Worm (Caenorhabditis elegans) whole organism, late embryonic: ENCODE measurements around the gene droe-4.

Source experiments
- C08G9.2 ChIP-seq: sonication (generic microtip); optimal IDR thresholded peaks from 2 replicates; lab custom pipeline; 2016; ENCODE audit warnings: mild to moderate bottlenecking, missing genetic modification characterization, moderate library complexity, missing compliant biosample characterization
- C38D4.7 ChIP-seq: fragments of 200-800 bp; sonication (Bioruptor generic); optimal IDR thresholded peaks from 2 replicates; lab custom pipeline; 2018; ENCODE audit warnings: mild to moderate bottlenecking, missing genetic modification characterization, moderate library complexity, missing compliant biosample characterization
- F13H6.1 ChIP-seq: sonication (generic microtip); optimal IDR thresholded peaks from 2 replicates; lab custom pipeline; 2016; ENCODE audit warnings: missing genetic modification characterization, missing compliant biosample characterization
- K02D7.2 ChIP-seq: sonication (generic microtip); optimal IDR thresholded peaks from 2 replicates; lab custom pipeline; 2017; ENCODE audit warnings: mild to moderate bottlenecking, missing genetic modification characterization, missing compliant biosample characterization
- K09A11.1 ChIP-seq: sonication (generic microtip); optimal IDR thresholded peaks from 2 replicates; lab custom pipeline; 2017; ENCODE audit warnings: antibody characterized with exemption, mild to moderate bottlenecking, missing genetic modification characterization, missing compliant biosample characterization; ENCODE audit not compliant: insufficient read depth
- ama-1 ChIP-seq: fragments of 150-350 bp; optimal IDR thresholded peaks from 2 replicates; lab custom pipeline; 2014
- ceh-14 ChIP-seq: sonication (generic microtip); optimal IDR thresholded peaks from 2 replicates; lab custom pipeline; 2016; ENCODE audit warnings: missing genotype, missing genetic modification characterization, missing compliant biosample characterization
- ceh-18 ChIP-seq: sonication (generic microtip); optimal IDR thresholded peaks from 2 replicates; lab custom pipeline; 2016; ENCODE audit warnings: missing genetic modification characterization, missing compliant biosample characterization
- ceh-22 ChIP-seq: sonication (generic microtip); optimal IDR thresholded peaks from 2 replicates; lab custom pipeline; 2017; ENCODE audit warnings: missing biosample characterization, missing genetic modification characterization
- ceh-30 ChIP-seq: fragments of 150-350 bp; optimal IDR thresholded peaks from 2 replicates; lab custom pipeline; 2014; ENCODE audit warnings: missing biosample characterization, missing genetic modification characterization
- ceh-31 ChIP-seq: sonication (generic microtip); optimal IDR thresholded peaks from 2 replicates; lab custom pipeline; 2016; ENCODE audit warnings: missing genetic modification characterization, missing compliant biosample characterization
- ceh-45 ChIP-seq: fragments of 200-800 bp; sonication (Bioruptor generic); IDR thresholded peaks from 2 replicates; pipeline ENCODE4 v1.3.6; 2022; ENCODE audit warnings: missing genetic modification reagents, missing genetic modification characterization, missing compliant biosample characterization
- ceh-48 ChIP-seq: sonication (generic microtip); optimal IDR thresholded peaks from 2 replicates; lab custom pipeline; 2016; ENCODE audit warnings: missing genetic modification characterization, inconsistent platforms, missing compliant biosample characterization
- ceh-9 ChIP-seq: sonication (generic microtip); optimal IDR thresholded peaks from 2 replicates; lab custom pipeline; 2016; ENCODE audit warnings: mild to moderate bottlenecking, missing genetic modification characterization, inconsistent platforms, missing compliant biosample characterization
- dve-1 ChIP-seq: sonication (generic microtip); optimal IDR thresholded peaks from 2 replicates; lab custom pipeline; 2017; ENCODE audit warnings: antibody characterized with exemption, mild to moderate bottlenecking, missing genetic modification characterization, missing compliant biosample characterization
- elt-4 ChIP-seq: sonication (generic microtip); optimal IDR thresholded peaks from 2 replicates; lab custom pipeline; 2016; ENCODE audit warnings: missing genetic modification characterization, missing compliant biosample characterization
- ets-4 ChIP-seq: sonication (generic microtip); optimal IDR thresholded peaks from 2 replicates; lab custom pipeline; 2016; ENCODE audit warnings: missing genetic modification characterization, missing compliant biosample characterization
- eyg-1 ChIP-seq: sonication (generic microtip); optimal IDR thresholded peaks from 2 replicates; lab custom pipeline; 2016; ENCODE audit warnings: missing genotype, missing genetic modification characterization, missing compliant biosample characterization
- fax-1 ChIP-seq: sonication (generic microtip); optimal IDR thresholded peaks from 2 replicates; lab custom pipeline; 2016; ENCODE audit warnings: missing genotype, missing genetic modification characterization, missing compliant biosample characterization
- fkh-10 ChIP-seq: fragments of 150-350 bp; optimal IDR thresholded peaks from 2 replicates; lab custom pipeline; 2014; ENCODE audit warnings: missing biosample characterization, missing genetic modification reagents, missing genetic modification characterization
- gmeb-2 ChIP-seq: sonication (generic microtip); optimal IDR thresholded peaks from 2 replicates; lab custom pipeline; 2016; ENCODE audit warnings: missing genetic modification characterization, inconsistent platforms, missing compliant biosample characterization
- hlh-30 ChIP-seq: sonication (generic microtip); optimal IDR thresholded peaks from 2 replicates; lab custom pipeline; 2017; ENCODE audit warnings: antibody characterized with exemption, missing genetic modification characterization, missing compliant biosample characterization; ENCODE audit not compliant: insufficient read depth
- lim-6 ChIP-seq: sonication (generic microtip); optimal IDR thresholded peaks from 2 replicates; lab custom pipeline; 2016; ENCODE audit warnings: missing genetic modification characterization, missing compliant biosample characterization
- mec-3 ChIP-seq: sonication (generic microtip); optimal IDR thresholded peaks from 2 replicates; lab custom pipeline; 2016; ENCODE audit warnings: borderline replicate concordance, missing genetic modification characterization, missing compliant biosample characterization
- nfya-1 ChIP-seq: sonication (generic microtip); optimal IDR thresholded peaks from 2 replicates; lab custom pipeline; 2017; ENCODE audit warnings: missing genetic modification characterization, mild to moderate bottlenecking, missing compliant biosample characterization, antibody characterized with exemption, moderate library complexity
- npax-4 ChIP-seq: sonication (generic microtip); optimal IDR thresholded peaks from 2 replicates; lab custom pipeline; 2016; ENCODE audit warnings: missing genetic modification characterization, missing compliant biosample characterization
- pag-3 ChIP-seq: sonication (generic microtip); optimal IDR thresholded peaks from 2 replicates; lab custom pipeline; 2016; ENCODE audit warnings: missing compliant biosample characterization, missing genetic modification characterization, borderline replicate concordance
- pax-1 ChIP-seq: fragments of 150-350 bp; optimal IDR thresholded peaks from 2 replicates; lab custom pipeline; 2014; ENCODE audit warnings: missing biosample characterization, missing genetic modification characterization
- pha-2 ChIP-seq: sonication (generic microtip); optimal IDR thresholded peaks from 2 replicates; lab custom pipeline; 2017; ENCODE audit warnings: mild to moderate bottlenecking, missing genetic modification characterization, missing compliant biosample characterization
- pros-1 ChIP-seq: fragments of 150-350 bp; optimal IDR thresholded peaks from 2 replicates; lab custom pipeline; 2014; ENCODE audit warnings: missing biosample characterization, missing genetic modification reagents, missing genetic modification characterization
- ref-2 ChIP-seq: sonication (generic microtip); optimal IDR thresholded peaks from 2 replicates; lab custom pipeline; 2016; ENCODE audit warnings: missing genetic modification characterization, missing compliant biosample characterization
- rnt-1 ChIP-seq: sonication (generic microtip); optimal IDR thresholded peaks from 2 replicates; lab custom pipeline; 2016; ENCODE audit warnings: missing genetic modification characterization, missing compliant biosample characterization
- sdc-2 ChIP-seq: sonication (generic microtip); optimal IDR thresholded peaks from 2 replicates; lab custom pipeline; 2016; ENCODE audit warnings: missing genotype, missing genetic modification characterization, missing compliant biosample characterization
- sox-2 ChIP-seq: fragments of 200-800 bp; sonication (Bioruptor generic); IDR thresholded peaks from 2 replicates; pipeline ENCODE4 v1.3.6; 2022; ENCODE audit warnings: missing genetic modification reagents, missing genetic modification characterization, missing compliant biosample characterization
- sox-4 ChIP-seq: sonication (generic microtip); optimal IDR thresholded peaks from 2 replicates; lab custom pipeline; 2017; ENCODE audit warnings: mild to moderate bottlenecking, missing genetic modification characterization, inconsistent platforms, missing compliant biosample characterization
- syd-9 ChIP-seq: sonication (generic microtip); optimal IDR thresholded peaks from 2 replicates; lab custom pipeline; 2016; ENCODE audit warnings: mild to moderate bottlenecking, missing genetic modification characterization, moderate library complexity, missing compliant biosample characterization
- tbx-2 ChIP-seq: sonication (generic microtip); optimal IDR thresholded peaks from 2 replicates; lab custom pipeline; 2016; ENCODE audit warnings: missing genetic modification characterization, missing compliant biosample characterization
- ttx-3 ChIP-seq: sonication (generic microtip); optimal IDR thresholded peaks from 2 replicates; lab custom pipeline; 2016; ENCODE audit warnings: missing genetic modification reagents, missing genetic modification characterization, missing compliant biosample characterization
- unc-42 ChIP-seq: sonication (generic microtip); optimal IDR thresholded peaks from 2 replicates; lab custom pipeline; 2016; ENCODE audit warnings: missing genotype, missing genetic modification characterization, missing compliant biosample characterization
- unc-55 ChIP-seq: sonication (generic microtip); optimal IDR thresholded peaks from 2 replicates; lab custom pipeline; 2017; ENCODE audit warnings: missing biosample characterization, missing genetic modification reagents, missing genetic modification characterization
- zip-5 ChIP-seq: sonication (generic microtip); optimal IDR thresholded peaks from 2 replicates; lab custom pipeline; 2016; ENCODE audit warnings: missing genetic modification characterization, missing compliant biosample characterization
- ztf-16 ChIP-seq: sonication (generic microtip); optimal IDR thresholded peaks from 2 replicates; lab custom pipeline; 2017; ENCODE audit warnings: missing genetic modification characterization, missing compliant biosample characterization

The droe-4 gene

ce11 chrV:14008353-14008859, 15.9 kb downstream of the droe-4 start:
- TF ChIP-seq pros-1 (tag; lab: Kevin White, UChicago) (no peak), ztf-16 (tag; lab: Kevin White, UChicago) (no peak), F13H6.1 (tag; lab: Kevin White, UChicago) (no peak), K09A11.1 (no peak), ama-1 (lab: Kevin White, UChicago) (no peak), mec-3 (tag; lab: Kevin White, UChicago) (no peak), zip-5 (no peak), ceh-45 (GFP tag; lab: Robert Waterston, UW) (no peak), elt-4 (tag; lab: Kevin White, UChicago) (no peak), pax-1 (tag; lab: Kevin White, UChicago) (no peak), rnt-1 (tag; lab: Kevin White, UChicago) (no peak)
- TF ChIP-seq, all 69 proteins: peak for 0

DNA sequence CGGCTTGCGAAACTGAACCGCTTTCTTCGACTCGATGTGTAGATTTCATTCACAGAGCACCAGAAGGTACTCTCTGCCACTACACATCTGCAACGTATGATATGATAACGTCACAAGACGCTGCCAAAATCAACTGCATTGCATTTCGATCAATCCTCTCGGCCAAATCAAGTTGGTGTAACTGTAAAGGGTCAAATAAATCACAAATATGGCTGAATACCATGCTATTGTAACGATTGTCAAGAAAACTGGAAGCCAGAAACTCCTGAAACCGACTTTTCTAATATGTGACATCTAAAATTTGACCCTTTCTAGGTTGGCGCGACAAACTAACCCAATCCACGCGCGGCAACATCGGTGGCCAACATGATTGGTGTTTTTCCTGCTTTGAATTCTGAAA, 17.6 kb downstream of the droe-4 start:
- TF ChIP-seq ttx-3 (tag; lab: Kevin White, UChicago) (no peak), ceh-14 (tag; lab: Kevin White, UChicago) (no peak), tbx-2 (no peak), sdc-2 (tag; lab: Kevin White, UChicago) (no peak), C08G9.2 (tag; lab: Kevin White, UChicago) (no peak)

- TF ChIP-seq ceh-22 (tag; lab: Kevin White, UChicago) (no peak), ceh-30 (tag; lab: Kevin White, UChicago) (no peak), lim-6 (tag; lab: Kevin White, UChicago) (no peak), fkh-10 (GFP tag; lab: Kevin White, UChicago) (no peak), K02D7.2 (tag; lab: Kevin White, UChicago) (no peak), ceh-9 (tag; lab: Kevin White, UChicago) (no peak), sox-2 (GFP tag; lab: Robert Waterston, UW) (no peak), rnt-1 (tag; lab: Kevin White, UChicago) (no peak)
These were observed 19.0 kb downstream of the droe-4 start for ce11 chrV:14011427-14011826.

DNA sequence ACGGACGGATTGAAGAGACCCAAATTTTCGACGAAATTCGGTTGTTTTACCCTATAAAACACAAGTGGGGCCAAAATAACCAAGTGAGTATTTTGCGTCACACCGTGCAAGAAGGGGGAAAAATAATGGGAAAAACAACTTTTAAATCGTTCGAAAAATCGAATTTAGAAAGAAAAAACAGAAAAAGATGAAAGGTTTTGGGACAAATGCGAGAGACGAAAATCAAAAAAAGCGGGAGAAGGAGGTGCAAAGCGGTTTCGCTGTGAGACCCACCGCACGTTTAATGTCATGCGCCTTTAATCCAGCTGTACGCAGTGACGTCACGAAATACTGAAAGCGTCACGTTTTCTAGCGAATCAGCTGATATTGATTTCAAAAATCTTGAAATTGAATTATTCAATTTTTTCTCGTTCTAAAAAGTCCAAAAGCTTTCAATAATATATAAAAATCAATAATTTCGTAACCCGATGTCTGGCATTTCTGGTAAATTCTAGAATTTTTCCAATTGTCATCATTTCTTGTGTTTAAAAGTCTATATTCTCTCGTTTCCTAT, 19.6 kb downstream of the droe-4 start, which contains the start of the genes ddx-17 and aip-1:
ddx-17 (minus strand) TSS at position 51 of the 553 bp plus-strand sequence.
aip-1 (plus strand) TSS at position 332 of the 553 bp plus-strand sequence.
- TF ChIP-seq ceh-30 (tag; lab: Kevin White, UChicago): peak; percentile 26
- peak; percentile 50 for TF ChIP-seq unc-55
- TF ChIP-seq ama-1 (lab: Kevin White, UChicago): no peak
- no peak for TF ChIP-seq ttx-3 (tag; lab: Kevin White, UChicago)
- TF ChIP-seq fax-1: no peak
- TF ChIP-seq ceh-31 (tag; lab: Kevin White, UChicago): peak; percentile 60
- TF ChIP-seq ceh-45 (GFP tag; lab: Robert Waterston, UW): no peak
- TF ChIP-seq unc-42 (tag; lab: Kevin White, UChicago): peak; percentile 36
- peak; percentile 52 for TF ChIP-seq tbx-2
- peak; percentile 32 for TF ChIP-seq nfya-1 (tag; lab: Kevin White, UChicago)
- TF ChIP-seq hlh-30: peak; percentile 85
- peak; percentile 10 for TF ChIP-seq ceh-48
- TF ChIP-seq gmeb-2 (tag; lab: Kevin White, UChicago): no peak

ce11 chrV:14013638-14014037, 21.2 kb downstream of the droe-4 start:
- TF ChIP-seq hlh-30 (no peak), ref-2 (tag; lab: Kevin White, UChicago) (no peak)
- TF ChIP-seq, all 69 proteins: peak for 0

DNA sequence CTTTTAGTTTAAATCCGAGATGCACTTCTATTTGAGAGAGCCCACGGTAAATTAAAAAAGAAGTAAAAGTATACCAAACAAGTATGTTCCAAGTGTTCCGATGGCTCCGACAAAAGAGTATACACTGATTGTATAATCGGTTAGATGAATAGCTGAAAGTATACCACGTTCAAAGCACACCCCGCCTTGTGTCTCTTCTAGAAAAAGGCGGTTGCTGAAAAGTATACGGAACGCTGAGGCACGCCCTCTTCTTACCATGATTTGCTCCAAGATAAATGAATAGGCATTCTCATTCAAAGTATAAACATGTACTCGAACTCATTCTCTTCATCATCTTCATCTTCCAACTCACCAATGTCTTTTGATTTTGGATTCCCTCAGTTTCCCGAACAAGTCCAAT, 21.9 kb downstream of the droe-4 start, which contains the start of gene end-3:
end-3 (plus strand) TSS at position 301 of the 400 bp plus-strand sequence.
- no peak for TF ChIP-seq dve-1 (tag; lab: Kevin White, UChicago)
- no peak for TF ChIP-seq ama-1 (lab: Kevin White, UChicago)
- TF ChIP-seq pag-3 (tag; lab: Kevin White, UChicago): no peak
- TF ChIP-seq syd-9: no peak
- no peak for TF ChIP-seq pax-1 (tag; lab: Kevin White, UChicago)
- no peak for TF ChIP-seq C08G9.2 (tag; lab: Kevin White, UChicago)
- no peak for TF ChIP-seq C38D4.7
- TF ChIP-seq K02D7.2 (tag; lab: Kevin White, UChicago): no peak
- TF ChIP-seq ceh-18 (tag; lab: Kevin White, UChicago): no peak
- TF ChIP-seq ets-4 (tag; lab: Kevin White, UChicago): no peak
- TF ChIP-seq ceh-48: no peak
- no peak for TF ChIP-seq pha-2 (tag; lab: Kevin White, UChicago)
- TF ChIP-seq sox-4 (tag; lab: Kevin White, UChicago): no peak
- no peak for TF ChIP-seq eyg-1 (tag; lab: Kevin White, UChicago)
- no peak for TF ChIP-seq npax-4 (tag; lab: Kevin White, UChicago)
- no peak for TF ChIP-seq ceh-30 (tag; lab: Kevin White, UChicago)
- TF ChIP-seq sox-2 (GFP tag; lab: Robert Waterston, UW): no peak
